Fruit fly (Drosophila melanogaster) whole organism, embryonic: ENCODE data around the gene lbl.
A peak's percentile ranks its signal among the peaks of the same experiment; 100 is the strongest.

Experiments
- B-H2 ChIP-seq: fragments of 200-800 bp; sonication (Bioruptor generic); optimal IDR thresholded peaks from 2 replicates; lab custom pipeline; 2018; ENCODE audit warnings: missing biosample characterization, mild to moderate bottlenecking, missing genetic modification characterization
- CG10147 ChIP-seq: fragments of 200-800 bp; sonication (Bioruptor generic); optimal IDR thresholded peaks from 2 replicates; lab custom pipeline; 2019; ENCODE audit warnings: missing biosample characterization, mild to moderate bottlenecking, missing genetic modification characterization, moderate library complexity
- CG11085 ChIP-seq: fragments of 200-800 bp; sonication (Bioruptor generic); IDR thresholded peaks from 2 replicates; pipeline ENCODE4 v1.3.6; 2022; ENCODE audit warnings: missing biosample characterization, missing genetic modification characterization
- CG12071 ChIP-seq: fragments of 200-800 bp; sonication (Bioruptor generic); optimal IDR thresholded peaks from 3 replicates; lab custom pipeline; 2018; ENCODE audit warnings: missing biosample characterization, mild to moderate bottlenecking, missing genetic modification characterization
- CG14050 ChIP-seq: fragments of 200-800 bp; sonication (Bioruptor generic); IDR thresholded peaks from 3 replicates; pipeline ENCODE4 v1.3.6; 2022; ENCODE audit warnings: missing biosample characterization, missing genetic modification characterization
- CG17328 ChIP-seq: fragments of 200-800 bp; sonication (Bioruptor generic); IDR thresholded peaks from 2 replicates; pipeline ENCODE4 v1.3.6; 2022; ENCODE audit warnings: missing biosample characterization, missing genetic modification characterization
- CG17612 ChIP-seq: fragments of 200-800 bp; sonication (Bioruptor generic); IDR thresholded peaks from 2 replicates; pipeline ENCODE4 v1.3.6; 2022; ENCODE audit warnings: missing biosample characterization, missing genetic modification characterization
- CG3995 ChIP-seq: fragments of 200-800 bp; sonication (Bioruptor generic); optimal IDR thresholded peaks from 3 replicates; lab custom pipeline; 2016; ENCODE audit warnings: missing biosample characterization, missing genetic modification characterization
- CG4617 ChIP-seq: fragments of 200-800 bp; sonication (Bioruptor generic); optimal IDR thresholded peaks from 3 replicates; lab custom pipeline; 2016; ENCODE audit warnings: missing biosample characterization, missing genetic modification characterization, borderline replicate concordance
- CG6689 ChIP-seq: fragments of 200-800 bp; sonication (Bioruptor generic); IDR thresholded peaks from 2 replicates; pipeline ENCODE4 v1.3.6; 2022; ENCODE audit warnings: missing biosample characterization, missing genetic modification characterization
- CG6813 ChIP-seq: fragments of 200-800 bp; sonication (Bioruptor generic); optimal IDR thresholded peaks from 2 replicates; lab custom pipeline; 2017; ENCODE audit warnings: missing biosample characterization, missing genetic modification characterization, mild to moderate bottlenecking, moderate library complexity, missing genetic modification reagents
- CG7372 ChIP-seq: fragments of 200-800 bp; sonication (Bioruptor generic); IDR thresholded peaks from 2 replicates; pipeline ENCODE4 v1.3.6; 2022; ENCODE audit warnings: missing biosample characterization, missing genetic modification characterization
- CG8478 ChIP-seq: fragments of >200 bp; optimal IDR thresholded peaks from 2 replicates; lab custom pipeline; 2018
- CG9727 ChIP-seq: fragments of 200-800 bp; sonication (Bioruptor generic); optimal IDR thresholded peaks from 3 replicates; lab custom pipeline; 2017; ENCODE audit warnings: missing biosample characterization, mild to moderate bottlenecking, missing genetic modification characterization
- D ChIP-seq, 2 experiments: fragments of 200-800 bp in 1 of 2; fragments of >200 bp in 1 of 2; sonication (Bioruptor generic) in 1 of 2; optimal IDR thresholded peaks; 2 replicates in 1 of 2; 3 replicates in 1 of 2; lab custom pipeline; 2017; ENCODE audit warnings: mild to moderate bottlenecking in 1 of 2, missing biosample characterization in 1 of 2, missing genetic modification characterization in 1 of 2, missing genetic modification reagents in 1 of 2
- Dek ChIP-seq: fragments of 200-800 bp; sonication (Bioruptor generic); optimal IDR thresholded peaks from 3 replicates; lab custom pipeline; 2019; ENCODE audit warnings: missing biosample characterization, mild to moderate bottlenecking, missing genetic modification characterization, moderate library complexity
- Drgx ChIP-seq: fragments of 200-800 bp; sonication (Bioruptor generic); IDR thresholded peaks from 2 replicates; pipeline ENCODE4 v1.3.6; 2022; ENCODE audit warnings: missing biosample characterization, missing genetic modification characterization
- Kr ChIP-seq: fragments of 200-800 bp; sonication (Bioruptor generic); optimal IDR thresholded peaks from 2 replicates; lab custom pipeline; 2017; ENCODE audit warnings: missing biosample characterization, mild to moderate bottlenecking, missing genetic modification characterization
- NC2α ChIP-seq: fragments of 200-800 bp; sonication (Bioruptor generic); optimal IDR thresholded peaks from 2 replicates; lab custom pipeline; 2016; ENCODE audit warnings: missing biosample characterization, missing genetic modification characterization
- Nf-YB ChIP-seq: fragments of 200-800 bp; sonication (Bioruptor generic); optimal IDR thresholded peaks from 3 replicates; lab custom pipeline; 2019; ENCODE audit warnings: missing biosample characterization, mild to moderate bottlenecking, missing genetic modification characterization, moderate library complexity
- Nf-YC ChIP-seq: fragments of 200-800 bp; optimal IDR thresholded peaks from 3 replicates; lab custom pipeline; 2019; ENCODE audit warnings: missing biosample characterization, mild to moderate bottlenecking, missing genetic modification characterization, moderate library complexity
- Oaz ChIP-seq: fragments of 200-800 bp; sonication (Bioruptor generic); IDR thresholded peaks from 2 replicates; pipeline ENCODE4 v1.3.6; 2022; ENCODE audit warnings: missing biosample characterization, missing genetic modification characterization
- Optix ChIP-seq: fragments of 200-800 bp; sonication (Bioruptor generic); IDR thresholded peaks from 3 replicates; pipeline ENCODE4 v1.3.6; 2022; ENCODE audit warnings: missing biosample characterization, missing genetic modification characterization
- Poxn ChIP-seq: fragments of 200-800 bp; sonication (Bioruptor generic); IDR thresholded peaks from 2 replicates; pipeline ENCODE4 v1.3.6; 2022; ENCODE audit warnings: missing biosample characterization, missing genetic modification characterization
- Rx ChIP-seq: fragments of 200-800 bp; sonication (Bioruptor generic); IDR thresholded peaks from 2 replicates; pipeline ENCODE4 v1.3.6; 2022; ENCODE audit warnings: missing biosample characterization, missing genetic modification characterization
- Xrp1 ChIP-seq: fragments of 200-800 bp; sonication (Bioruptor generic); IDR thresholded peaks from 2 replicates; pipeline ENCODE4 v1.3.6; 2022; ENCODE audit warnings: missing biosample characterization, missing genetic modification characterization
- cg ChIP-seq: fragments of 200-800 bp; sonication (Bioruptor generic); optimal IDR thresholded peaks from 3 replicates; lab custom pipeline; 2019; ENCODE audit warnings: missing biosample characterization, mild to moderate bottlenecking, missing genetic modification characterization, moderate library complexity
- fd96Cb ChIP-seq: fragments of 200-800 bp; sonication (Bioruptor generic); optimal IDR thresholded peaks from 2 replicates; lab custom pipeline; 2018; ENCODE audit warnings: missing biosample characterization, mild to moderate bottlenecking, missing genetic modification characterization, moderate library complexity
- ind ChIP-seq: fragments of 200-800 bp; sonication (Bioruptor generic); optimal IDR thresholded peaks from 3 replicates; lab custom pipeline; 2016; ENCODE audit warnings: missing biosample characterization, missing genetic modification characterization
- lbe ChIP-seq: fragments of 200-800 bp; sonication (Bioruptor generic); optimal IDR thresholded peaks from 2 replicates; lab custom pipeline; 2016; ENCODE audit warnings: missing biosample characterization, mild to moderate bottlenecking, missing genetic modification characterization
- mam ChIP-seq: fragments of 200-800 bp; sonication (Bioruptor generic); optimal IDR thresholded peaks from 3 replicates; lab custom pipeline; 2016; ENCODE audit warnings: missing biosample characterization, missing genetic modification characterization
- nerfin-2 ChIP-seq: fragments of 200-800 bp; sonication (Bioruptor generic); IDR thresholded peaks from 2 replicates; pipeline ENCODE4 v1.3.6; 2022; ENCODE audit warnings: missing biosample characterization, missing genetic modification characterization; ENCODE audit not compliant: partially characterized antibody
- oc ChIP-seq: fragments of 200-800 bp; sonication (Bioruptor generic); optimal IDR thresholded peaks from 2 replicates; lab custom pipeline; 2018; ENCODE audit warnings: missing biosample characterization, mild to moderate bottlenecking, missing genetic modification characterization, moderate library complexity
- pho ChIP-seq: fragments of 200-800 bp; sonication (Bioruptor generic); optimal IDR thresholded peaks from 2 replicates; lab custom pipeline; 2016; ENCODE audit warnings: missing biosample characterization, missing genetic modification characterization
- prd ChIP-seq, 3 experiments: fragments of >200 bp in 2 of 3; fragments of 200-800 bp in 1 of 3; sonication (Bioruptor generic) in 1 of 3; optimal IDR thresholded peaks in 2 of 3; IDR thresholded peaks in 1 of 3; 2 replicates in 2 of 3; 3 replicates in 1 of 3; pipeline versions ENCODE4 v1.3.6 to Lab custom; 2017 to 2022; ENCODE audit warnings: missing biosample characterization in 1 of 3, missing genetic modification characterization in 1 of 3
- scrt ChIP-seq: fragments of 200-800 bp; sonication (Bioruptor generic); optimal IDR thresholded peaks from 2 replicates; lab custom pipeline; 2018; ENCODE audit warnings: missing biosample characterization, mild to moderate bottlenecking, missing genetic modification characterization, moderate library complexity
- sens ChIP-seq: fragments of 200-800 bp; sonication (Bioruptor generic); peaks from one replicate; lab custom pipeline; 2016; ENCODE audit warnings: missing biosample characterization, missing genetic modification characterization
- sr ChIP-seq: fragments of 200-800 bp; sonication (Bioruptor generic); IDR thresholded peaks from 3 replicates; pipeline ENCODE4 v1.3.6; 2022; ENCODE audit warnings: missing biosample characterization, missing genetic modification characterization
- trem ChIP-seq: fragments of 200-800 bp; optimal IDR thresholded peaks from 3 replicates; lab custom pipeline; 2019; ENCODE audit warnings: missing biosample characterization, mild to moderate bottlenecking, missing genetic modification characterization, moderate library complexity
- zen2 ChIP-seq: fragments of 200-800 bp; sonication (Bioruptor generic); IDR thresholded peaks from 3 replicates; pipeline ENCODE4 v1.3.6; 2022; ENCODE audit warnings: missing biosample characterization, missing genetic modification characterization; ENCODE audit not compliant: partially characterized antibody

lbl gene

dm6 chr3R:21458445-21458844 lies 24.5 kb upstream of the lbl start (continued):
- no peak for TF ChIP-seq fd96Cb (tag; lab: Kevin White, UChicago)

dm6 chr3R:21456774-21457173 lies 22.8 kb upstream of the lbl start:
- TF ChIP-seq CG4617 (GFP tag; lab: Kevin White, UChicago) (no peak), zen2 (GFP tag; lab: Robert Waterston, UW) (no peak), Kr (GFP tag; lab: Kevin White, UChicago) (no peak), sr (no peak), nerfin-2 (GFP tag; lab: Robert Waterston, UW) (no peak), oc (tag; lab: Kevin White, UChicago) (peak; percentile 17), Poxn (no peak), Dek (tag; lab: Kevin White, UChicago) (no peak), ind (GFP tag; lab: Kevin White, UChicago) (no peak), CG12071 (GFP tag; lab: Kevin White, UChicago) (no peak), CG10147 (no peak), Rx (no peak), CG6813 (GFP tag; lab: Kevin White, UChicago) (no peak), CG6689 (GFP tag; lab: Robert Waterston, UW) (no peak), CG8478 (lab: Kevin White, UChicago) (no peak), pho (no peak), trem (tag; lab: Kevin White, UChicago) (no peak), cg (GFP tag; lab: Kevin White, UChicago) (peak; percentile 38), scrt (GFP tag; lab: Kevin White, UChicago) (no peak), NC2α (GFP tag; lab: Kevin White, UChicago) (no peak), CG3995 (GFP tag; lab: Kevin White, UChicago) (no peak), Optix (GFP tag; lab: Robert Waterston, UW) (no peak), CG17612 (GFP tag; lab: Robert Waterston, UW) (no peak), Nf-YB (GFP tag; lab: Kevin White, UChicago) (peak; percentile 92), CG14050 (no peak), B-H2 (GFP tag; lab: Kevin White, UChicago) (no peak), CG11085 (GFP tag; lab: Robert Waterston, UW) (no peak), Nf-YC (tag; lab: Kevin White, UChicago) (peak; percentile 85), mam (GFP tag; lab: Kevin White, UChicago) (no peak), CG7372 (GFP tag; lab: Robert Waterston, UW) (no peak)

- TF ChIP-seq D (optimal IDR thresholded peaks at IDR 0.05; lab: Kevin White, UChicago) (no peak), D (GFP tag; optimal IDR thresholded peaks at IDR 0.05; lab: Kevin White, UChicago) (no peak), Xrp1 (peak; percentile 15; the same call in 1 of the 2 replicates), Drgx (GFP tag; lab: Robert Waterston, UW) (no peak), CG9727 (peak; percentile 17), Oaz (GFP tag; lab: Robert Waterston, UW) (no peak), sens (GFP tag; lab: Kevin White, UChicago) (peak; percentile 36), prd (optimal IDR thresholded peaks at IDR 0.05; lab: Kevin White, UChicago) (no peak), prd (GFP tag; IDR thresholded peaks at IDR 0.05; lab: Robert Waterston, UW) (peak; percentile 61; the same call in 2 of the 3 replicates), CG17328 (GFP tag; lab: Robert Waterston, UW) (peak; percentile 12; the same call in 1 of the 2 replicates), lbe (peak; percentile 41)
Measured at dm6 chr3R:21452108-21452507, 18.2 kb upstream of the lbl start.
